Fruit fly (Drosophila melanogaster): ENCODE data around the gene Tsf2.

Gene Tsf2

dm6 chr3L:12507571-12507970, 26.0 kb downstream of the Tsf2 start, which contains the start of gene CG10654:
CG10654 (minus strand) TSS chr3L:12507840.
- TF ChIP-seq usp (GFP tag; optimal IDR thresholded peaks at IDR 0.05): no peak
- TF ChIP-seq psq (optimal IDR thresholded peaks at IDR 0.05): no peak
- TF ChIP-seq EcR (GFP tag; optimal IDR thresholded peaks at IDR 0.05): no peak
- no peak for TF ChIP-seq Dll (optimal IDR thresholded peaks at IDR 0.05)
- TF ChIP-seq CG8478 (optimal IDR thresholded peaks at IDR 0.05): no peak
- TF ChIP-seq pan (optimal IDR thresholded peaks at IDR 0.05): no peak

- TF ChIP-seq Dll (optimal IDR thresholded peaks at IDR 0.05): no peak
- TF ChIP-seq CG8478 (optimal IDR thresholded peaks at IDR 0.05): no peak
- no peak for TF ChIP-seq usp (GFP tag; optimal IDR thresholded peaks at IDR 0.05)
- TF ChIP-seq EcR (GFP tag; optimal IDR thresholded peaks at IDR 0.05): no peak
- no peak for TF ChIP-seq pan (optimal IDR thresholded peaks at IDR 0.05)
- TF ChIP-seq psq (optimal IDR thresholded peaks at IDR 0.05): no peak
Measured at dm6 chr3L:12506963-12507552, 26.5 kb downstream of the Tsf2 start.

DNA sequence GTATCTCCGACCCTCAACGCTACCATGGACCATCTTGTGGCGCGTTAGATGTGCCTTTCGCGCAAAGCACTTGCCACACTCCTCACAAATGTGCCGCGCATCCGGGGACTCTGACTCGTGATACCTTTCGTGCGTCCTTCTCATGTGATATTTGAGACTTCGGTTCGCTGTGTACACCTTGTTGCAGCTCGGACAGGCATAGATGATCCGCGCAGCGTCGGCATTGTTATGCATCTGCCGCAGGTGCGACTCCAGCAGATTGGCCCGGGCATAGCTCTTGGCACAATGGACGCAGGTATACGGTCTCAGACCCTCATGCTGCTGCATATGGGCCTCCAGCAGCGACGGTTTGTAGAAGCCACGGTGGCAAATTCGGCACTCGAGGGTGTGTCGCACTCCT, 27.5 kb downstream of the Tsf2 start:
- TF ChIP-seq usp (GFP tag; optimal IDR thresholded peaks at IDR 0.05) (no peak), Dll (optimal IDR thresholded peaks at IDR 0.05) (no peak), pan (optimal IDR thresholded peaks at IDR 0.05) (no peak), EcR (GFP tag; optimal IDR thresholded peaks at IDR 0.05) (no peak), CG8478 (optimal IDR thresholded peaks at IDR 0.05) (no peak), psq (optimal IDR thresholded peaks at IDR 0.05) (no peak)

DNA sequence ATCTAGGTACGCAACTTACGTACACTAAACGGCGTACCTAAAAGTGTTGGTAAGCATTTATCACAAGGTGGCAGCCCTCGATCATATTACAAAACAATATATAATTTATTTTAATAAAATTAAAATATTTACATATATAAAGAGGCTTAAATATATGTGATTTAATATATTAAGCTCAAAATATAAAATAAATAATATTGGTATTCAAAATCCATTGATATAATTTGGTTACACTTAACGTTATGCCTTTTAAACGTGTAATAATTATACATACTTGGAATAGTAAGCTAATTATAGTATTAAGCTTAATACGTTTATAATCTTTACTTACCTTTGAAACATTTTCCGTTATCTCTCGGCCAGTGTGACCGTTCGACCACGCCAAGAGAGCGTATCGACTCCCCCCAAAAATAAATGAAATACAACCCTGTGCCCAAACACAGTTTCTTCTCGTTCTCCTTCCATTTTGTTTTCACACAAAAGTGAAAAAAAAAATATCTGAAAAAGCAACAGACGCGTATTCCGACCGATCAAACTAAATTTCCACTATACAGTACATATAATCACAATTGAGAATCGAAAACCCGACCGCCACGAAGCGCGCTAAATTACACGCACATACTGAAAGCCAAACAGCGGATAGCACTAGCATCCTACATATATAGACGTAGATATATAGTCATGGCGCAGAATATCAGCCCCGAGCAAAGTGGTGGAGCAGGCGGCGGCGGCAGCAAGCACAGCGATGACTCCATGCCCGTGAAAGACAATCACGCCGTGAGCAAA, 29.5 kb downstream of the Tsf2 start, which contains the start of the genes CG10646 and vih:
CG10646 (minus strand) TSS at position 30 of the 786 bp plus-strand sequence.
vih (plus strand) TSS at position 428 of the 786 bp plus-strand sequence.
- TF ChIP-seq Dll (optimal IDR thresholded peaks at IDR 0.05) (no peak), pan (optimal IDR thresholded peaks at IDR 0.05) (no peak), psq (optimal IDR thresholded peaks at IDR 0.05) (no peak), usp (GFP tag; optimal IDR thresholded peaks at IDR 0.05) (no peak), EcR (GFP tag; optimal IDR thresholded peaks at IDR 0.05) (no peak), CG8478 (optimal IDR thresholded peaks at IDR 0.05) (no peak)

DNA sequence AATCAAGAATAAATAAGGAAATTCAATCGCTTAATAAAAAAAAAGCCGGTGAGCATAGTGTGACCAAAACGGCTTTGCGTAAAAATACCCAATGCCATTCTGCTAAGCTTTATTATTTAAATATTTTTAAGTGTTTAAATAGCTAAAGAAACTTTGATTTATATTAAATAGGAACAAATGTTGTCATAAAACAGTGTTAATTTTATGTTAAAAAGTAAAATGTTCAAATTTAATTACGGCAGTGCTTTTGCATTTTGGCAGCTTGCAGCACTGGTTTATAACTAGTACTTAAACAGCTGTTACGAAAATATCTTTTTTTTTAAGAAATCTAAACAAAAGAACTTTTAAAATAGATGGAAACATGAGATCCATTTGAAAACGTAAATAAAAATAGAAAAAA, 32.3 kb downstream of the Tsf2 start, which contains the start of the genes CG10638 and CG10681:
CG10638 (minus strand) TSS at position 63 of the 400 bp plus-strand sequence.
CG10681 (plus strand) TSS at position 265 of the 400 bp plus-strand sequence.
- no peak for TF ChIP-seq EcR (GFP tag; optimal IDR thresholded peaks at IDR 0.05)
- TF ChIP-seq CG8478 (optimal IDR thresholded peaks at IDR 0.05): no peak
- no peak for TF ChIP-seq Dll (optimal IDR thresholded peaks at IDR 0.05)
- TF ChIP-seq usp (GFP tag; optimal IDR thresholded peaks at IDR 0.05): no peak
- TF ChIP-seq pan (optimal IDR thresholded peaks at IDR 0.05): no peak

dm6 chr3L:12496428-12497344, 36.8 kb downstream of the Tsf2 start, which contains the start of gene CG10657:
CG10657 (minus strand) TSS chr3L:12497216.
- TF ChIP-seq psq (optimal IDR thresholded peaks at IDR 0.05) (no peak), pan (optimal IDR thresholded peaks at IDR 0.05) (no peak), EcR (GFP tag; optimal IDR thresholded peaks at IDR 0.05) (no peak), usp (GFP tag; optimal IDR thresholded peaks at IDR 0.05) (no peak), CG8478 (optimal IDR thresholded peaks at IDR 0.05) (no peak)

DNA sequence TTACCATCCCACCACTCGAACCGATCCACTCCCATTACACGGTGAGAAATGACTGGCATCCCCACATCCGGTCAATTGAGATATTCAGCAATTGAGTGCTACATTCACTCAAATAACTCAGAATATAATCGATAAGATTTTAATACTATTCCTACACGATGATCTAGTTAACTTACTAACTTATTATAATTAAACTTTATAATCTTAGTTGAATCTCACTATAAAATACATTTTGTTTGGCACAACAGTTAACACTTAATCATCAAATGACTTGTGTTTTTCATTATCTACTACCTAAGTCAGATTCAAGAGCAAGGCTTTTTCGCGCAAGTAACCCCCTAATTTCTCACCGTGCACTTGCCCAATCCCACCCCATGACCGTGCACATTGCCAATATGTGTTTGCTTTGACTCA, 38.2 kb downstream of the Tsf2 start:
- TF ChIP-seq CG8478 (optimal IDR thresholded peaks at IDR 0.05) (no peak), EcR (GFP tag; optimal IDR thresholded peaks at IDR 0.05) (no peak), psq (optimal IDR thresholded peaks at IDR 0.05) (no peak), pan (optimal IDR thresholded peaks at IDR 0.05) (no peak), usp (GFP tag; optimal IDR thresholded peaks at IDR 0.05) (no peak), Dll (optimal IDR thresholded peaks at IDR 0.05) (no peak)

DNA sequence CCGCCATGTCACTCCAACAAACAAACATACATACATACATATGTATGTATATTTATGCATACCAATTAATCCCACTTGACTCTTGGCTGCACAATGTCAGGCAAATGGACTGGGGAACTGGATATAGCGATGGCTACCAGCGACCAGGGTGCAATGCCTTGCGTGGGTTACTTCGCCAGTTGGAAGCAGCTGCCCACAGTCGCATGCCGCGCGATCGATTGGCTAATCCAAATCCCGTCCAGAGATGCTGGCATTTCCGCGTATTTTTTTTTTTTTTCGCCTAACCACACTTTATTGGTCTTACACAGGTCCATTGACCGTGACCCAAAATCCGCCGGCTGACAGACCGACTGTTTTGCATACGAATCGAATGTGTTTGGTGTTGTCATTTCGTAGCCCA, 39.3 kb downstream of the Tsf2 start:
- no peak for TF ChIP-seq usp (GFP tag; optimal IDR thresholded peaks at IDR 0.05)
- no peak for TF ChIP-seq CG8478 (optimal IDR thresholded peaks at IDR 0.05)
- no peak for TF ChIP-seq psq (optimal IDR thresholded peaks at IDR 0.05)
- no peak for TF ChIP-seq EcR (GFP tag; optimal IDR thresholded peaks at IDR 0.05)
- no peak for TF ChIP-seq Dll (optimal IDR thresholded peaks at IDR 0.05)

- TF ChIP-seq EcR (GFP tag; optimal IDR thresholded peaks at IDR 0.05): no peak
- TF ChIP-seq CG8478 (optimal IDR thresholded peaks at IDR 0.05): no peak
- TF ChIP-seq usp (GFP tag; optimal IDR thresholded peaks at IDR 0.05): no peak
- no peak for TF ChIP-seq pan (optimal IDR thresholded peaks at IDR 0.05)
- no peak for TF ChIP-seq Dll (optimal IDR thresholded peaks at IDR 0.05)
- no peak for TF ChIP-seq psq (optimal IDR thresholded peaks at IDR 0.05)
Measured at dm6 chr3L:12490418-12491035, 43.0 kb downstream of the Tsf2 start, which contains the start of gene CG10660. CG10660 (minus strand) TSS chr3L:12490676.

dm6 chr3L:12489952-12490351, 43.6 kb downstream of the Tsf2 start:
- no peak for TF ChIP-seq pan (optimal IDR thresholded peaks at IDR 0.05)
- no peak for TF ChIP-seq CG8478 (optimal IDR thresholded peaks at IDR 0.05)
- peak; percentile 98 for TF ChIP-seq Dll (optimal IDR thresholded peaks at IDR 0.05)
- TF ChIP-seq psq (optimal IDR thresholded peaks at IDR 0.05): no peak
- no peak for TF ChIP-seq usp (GFP tag; optimal IDR thresholded peaks at IDR 0.05)
- TF ChIP-seq EcR (GFP tag; optimal IDR thresholded peaks at IDR 0.05): peak in 1 of 2 experiments; percentile 16

dm6 chr3L:12486175-12486574, 47.3 kb downstream of the Tsf2 start:
- TF ChIP-seq EcR (GFP tag; optimal IDR thresholded peaks at IDR 0.05): no peak
- no peak for TF ChIP-seq Dll (optimal IDR thresholded peaks at IDR 0.05)
- TF ChIP-seq usp (GFP tag; optimal IDR thresholded peaks at IDR 0.05): no peak
- no peak for TF ChIP-seq pan (optimal IDR thresholded peaks at IDR 0.05)
- no peak for TF ChIP-seq psq (optimal IDR thresholded peaks at IDR 0.05)
- TF ChIP-seq CG8478 (optimal IDR thresholded peaks at IDR 0.05): no peak

Data from whole organism.